Worm (Caenorhabditis elegans) whole organism, mixed stage, embryonic: ENCODE measurements around the gene Y77E11A.7.

Experiments
- M03D4.4 ChIP-seq: sonication (generic microtip); optimal IDR thresholded peaks from 2 replicates; lab custom pipeline; 2017; ENCODE audit warnings: mild to moderate bottlenecking, missing genetic modification characterization, missing compliant biosample characterization
- bed-3 ChIP-seq: fragments of 200-800 bp; sonication (Bioruptor generic); optimal IDR thresholded peaks from 3 replicates; lab custom pipeline; 2018; ENCODE audit warnings: mild to moderate bottlenecking, missing genetic modification characterization, moderate library complexity, missing compliant biosample characterization
- blmp-1 ChIP-seq: fragments of 150-350 bp; optimal IDR thresholded peaks from 2 replicates; lab custom pipeline; 2014; ENCODE audit warnings: missing biosample characterization, missing genetic modification characterization
- ceh-39 ChIP-seq: fragments of 150-350 bp; optimal IDR thresholded peaks from 2 replicates; lab custom pipeline; 2014; ENCODE audit warnings: missing biosample characterization, missing genetic modification characterization
- ceh-43 ChIP-seq: fragments of 200-800 bp; sonication (Bioruptor generic); optimal IDR thresholded peaks from 2 replicates; lab custom pipeline; 2018; ENCODE audit warnings: mild to moderate bottlenecking, missing genetic modification characterization, moderate library complexity, missing compliant biosample characterization
- ceh-83 ChIP-seq: fragments of 200-800 bp; sonication (Bioruptor generic); optimal IDR thresholded peaks from 2 replicates; lab custom pipeline; 2018; ENCODE audit warnings: mild to moderate bottlenecking, missing genetic modification characterization, missing compliant biosample characterization
- ces-1 ChIP-seq: fragments of 150-350 bp; optimal IDR thresholded peaks from 2 replicates; lab custom pipeline; 2014; ENCODE audit warnings: missing biosample characterization, missing genetic modification reagents, missing genetic modification characterization
- cnd-1 ChIP-seq: fragments of 200-800 bp; sonication (Bioruptor generic); optimal IDR thresholded peaks from 2 replicates; lab custom pipeline; 2018; ENCODE audit warnings: mild to moderate bottlenecking, missing genetic modification characterization, missing compliant biosample characterization
- drap-1 ChIP-seq: fragments of 200-800 bp; sonication (Bioruptor generic); optimal IDR thresholded peaks from 3 replicates; lab custom pipeline; 2018; ENCODE audit warnings: mild to moderate bottlenecking, missing genetic modification characterization, missing compliant biosample characterization
- elt-1 ChIP-seq: sonication (generic microtip); optimal IDR thresholded peaks from 2 replicates; lab custom pipeline; 2017; ENCODE audit warnings: missing genetic modification characterization, mild to moderate bottlenecking, missing compliant biosample characterization, antibody characterized with exemption, moderate library complexity, borderline replicate concordance; ENCODE audit not compliant: insufficient read depth
- flh-1 ChIP-seq: fragments of 200-800 bp; sonication (Bioruptor generic); optimal IDR thresholded peaks from 2 replicates; lab custom pipeline; 2018; ENCODE audit warnings: mild to moderate bottlenecking, missing genetic modification characterization, moderate library complexity, missing compliant biosample characterization
- ham-2 ChIP-seq: fragments of 200-800 bp; sonication (Bioruptor generic); optimal IDR thresholded peaks from 2 replicates; lab custom pipeline; 2018; ENCODE audit warnings: mild to moderate bottlenecking, missing genetic modification characterization, missing compliant biosample characterization
- hlh-1 ChIP-seq: fragments of 150-350 bp; optimal IDR thresholded peaks from 2 replicates; lab custom pipeline; 2014; ENCODE audit warnings: missing biosample characterization, missing genetic modification reagents, missing genetic modification characterization
- lin-13 ChIP-seq: fragments of 150-350 bp; optimal IDR thresholded peaks from 2 replicates; lab custom pipeline; 2014; ENCODE audit warnings: missing biosample characterization, missing genetic modification characterization
- lin-32 ChIP-seq: fragments of 200-800 bp; sonication (Bioruptor generic); optimal IDR thresholded peaks from 2 replicates; lab custom pipeline; 2018; ENCODE audit warnings: mild to moderate bottlenecking, missing genetic modification characterization, missing compliant biosample characterization
- lsy-2 ChIP-seq: fragments of 150-350 bp; optimal IDR thresholded peaks from 2 replicates; lab custom pipeline; 2014; ENCODE audit warnings: missing biosample characterization, missing genetic modification characterization
- mab-5 ChIP-seq: fragments of 150-350 bp; optimal IDR thresholded peaks from 2 replicates; lab custom pipeline; 2014; ENCODE audit warnings: missing biosample characterization, missing genetic modification characterization
- mep-1 ChIP-seq: fragments of 150-350 bp; optimal IDR thresholded peaks from 2 replicates; lab custom pipeline; 2017; ENCODE audit warnings: missing biosample characterization, missing genetic modification reagents, missing genetic modification characterization, inconsistent platforms
- mls-2 ChIP-seq: sonication (generic microtip); optimal IDR thresholded peaks from 2 replicates; lab custom pipeline; 2016; ENCODE audit warnings: mild to moderate bottlenecking, missing genetic modification characterization, moderate library complexity, missing compliant biosample characterization
- nhr-12 ChIP-seq: fragments of 150-350 bp; optimal IDR thresholded peaks from 2 replicates; lab custom pipeline; 2014; ENCODE audit warnings: missing biosample characterization, missing genetic modification characterization
- nhr-237 ChIP-seq: fragments of 150-350 bp; optimal IDR thresholded peaks from 2 replicates; lab custom pipeline; 2014; ENCODE audit warnings: missing biosample characterization, missing genetic modification characterization
- nhr-28 ChIP-seq: fragments of 150-350 bp; optimal IDR thresholded peaks from 2 replicates; lab custom pipeline; 2014; ENCODE audit warnings: missing biosample characterization, missing genetic modification characterization
- pha-4 ChIP-seq: fragments of 150-350 bp; optimal IDR thresholded peaks from 2 replicates; lab custom pipeline; 2018; ENCODE audit warnings: missing biosample characterization, missing genetic modification reagents, missing genetic modification characterization
- sem-2 ChIP-seq: fragments of 200-800 bp; sonication (Bioruptor generic); optimal IDR thresholded peaks from 2 replicates; lab custom pipeline; 2018; ENCODE audit warnings: mild to moderate bottlenecking, missing genetic modification characterization, missing compliant biosample characterization
- snpc-4 ChIP-seq: fragments of 150-350 bp; optimal IDR thresholded peaks from 2 replicates; lab custom pipeline; 2014; ENCODE audit warnings: missing biosample characterization, missing genetic modification characterization
- sptf-1 ChIP-seq: sonication (generic microtip); optimal IDR thresholded peaks from 2 replicates; lab custom pipeline; 2017; ENCODE audit warnings: mild to moderate bottlenecking, missing genetic modification characterization, moderate library complexity, missing compliant biosample characterization
- tbx-8 ChIP-seq: fragments of 200-800 bp; sonication (Bioruptor generic); optimal IDR thresholded peaks from 2 replicates; lab custom pipeline; 2018; ENCODE audit warnings: mild to moderate bottlenecking, missing genetic modification characterization, moderate library complexity, missing compliant biosample characterization
- unc-120 ChIP-seq: sonication (generic microtip); optimal IDR thresholded peaks from 2 replicates; lab custom pipeline; 2017; ENCODE audit warnings: missing genetic modification characterization, missing compliant biosample characterization; ENCODE audit not compliant: poor library complexity, severe bottlenecking
- unc-39 ChIP-seq: fragments of 150-350 bp; optimal IDR thresholded peaks from 2 replicates; lab custom pipeline; 2014; ENCODE audit warnings: missing biosample characterization, missing genetic modification characterization
- unc-62 ChIP-seq: fragments of 150-350 bp; optimal IDR thresholded peaks from 2 replicates; lab custom pipeline; 2014; ENCODE audit warnings: missing biosample characterization, missing genetic modification reagents, missing genetic modification characterization
- zip-8 ChIP-seq: fragments of 150-350 bp; optimal IDR thresholded peaks from 2 replicates; lab custom pipeline; 2014; ENCODE audit warnings: missing biosample characterization, missing genetic modification characterization
- ztf-11 ChIP-seq: fragments of 150-350 bp; optimal IDR thresholded peaks from 2 replicates; lab custom pipeline; 2014; ENCODE audit warnings: missing biosample characterization, missing genetic modification characterization

Y77E11A.7 gene

DNA sequence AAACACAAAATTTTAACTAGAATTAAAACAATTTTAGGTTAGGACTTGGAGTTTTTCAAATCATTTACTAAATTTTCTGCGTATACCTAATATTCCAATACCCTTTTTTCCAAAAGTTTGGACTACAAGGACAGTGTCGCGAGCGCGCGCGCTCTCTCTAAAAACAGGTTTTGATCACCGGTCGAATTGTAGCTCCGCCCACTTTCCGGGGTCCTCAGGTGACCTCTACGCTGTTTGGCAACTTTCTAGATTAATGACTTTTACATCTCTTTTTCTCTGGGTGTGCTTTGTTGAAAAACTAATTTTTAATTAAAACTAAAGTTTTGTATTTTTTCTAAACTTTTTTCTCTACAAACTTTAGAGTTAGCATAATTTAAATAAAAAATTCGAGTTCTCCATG is 30.6 kb downstream of the Y77E11A.7 start:
- TF ChIP-seq mab-5 (tag; lab: Kevin White, UChicago) (no peak), flh-1 (GFP tag; lab: Kevin White, UChicago) (no peak), mep-1 (no peak), ceh-83 (GFP tag; lab: Kevin White, UChicago) (no peak), ces-1 (no peak), ztf-11 (tag; lab: Kevin White, UChicago) (no peak), drap-1 (GFP tag; lab: Kevin White, UChicago) (no peak), elt-1 (tag; lab: Kevin White, UChicago) (no peak), nhr-12 (tag; lab: Kevin White, UChicago) (no peak), nhr-28 (no peak), pha-4 (no peak), cnd-1 (tag; lab: Kevin White, UChicago) (no peak), lsy-2 (no peak), zip-8 (no peak), mls-2 (tag; lab: Kevin White, UChicago) (no peak), sptf-1 (tag; lab: Kevin White, UChicago) (no peak)
- TF ChIP-seq, all 35 proteins: peak for 0

DNA sequence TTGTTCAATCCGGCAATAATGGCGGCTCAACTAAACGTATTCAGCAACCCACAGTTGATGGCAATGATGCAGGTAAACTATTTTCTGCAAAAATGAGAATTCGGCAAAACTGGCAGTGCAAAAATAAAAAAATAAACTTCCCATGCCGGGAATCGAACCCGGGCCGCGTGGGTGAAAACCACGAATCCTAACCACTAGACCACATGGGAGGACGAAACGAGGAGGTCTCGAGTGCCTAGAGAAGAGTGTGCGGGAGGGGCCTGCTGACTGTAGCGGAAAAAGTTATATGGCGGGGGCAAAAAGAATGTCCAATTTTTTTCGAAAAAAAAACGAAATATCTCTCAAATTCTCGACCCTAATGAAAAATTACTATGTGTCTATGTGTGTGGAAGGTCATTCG is 31.6 kb downstream of the Y77E11A.7 start:
- TF ChIP-seq blmp-1 (tag; lab: Kevin White, UChicago) (no peak), ces-1 (peak; percentile 7), snpc-4 (no peak), elt-1 (tag; lab: Kevin White, UChicago) (no peak), nhr-12 (tag; lab: Kevin White, UChicago) (no peak), pha-4 (no peak), cnd-1 (tag; lab: Kevin White, UChicago) (peak; percentile 81), drap-1 (GFP tag; lab: Kevin White, UChicago) (peak; percentile 75), flh-1 (GFP tag; lab: Kevin White, UChicago) (peak; percentile 67), ham-2 (GFP tag; lab: Kevin White, UChicago) (peak; percentile 31), lin-32 (GFP tag; lab: Kevin White, UChicago) (peak; percentile 61), unc-39 (tag; lab: Kevin White, UChicago) (no peak), bed-3 (GFP tag; lab: Kevin White, UChicago) (peak; percentile 58), lsy-2 (no peak), sptf-1 (tag; lab: Kevin White, UChicago) (peak; percentile 91), M03D4.4 (peak; percentile 81), ceh-39 (tag; lab: Kevin White, UChicago) (no peak), unc-120 (tag; lab: Kevin White, UChicago) (peak; percentile 54), ceh-83 (GFP tag; lab: Kevin White, UChicago) (peak; percentile 82), nhr-237 (tag; lab: Kevin White, UChicago) (no peak), mep-1 (no peak), lin-13 (tag; lab: Kevin White, UChicago) (peak; percentile 3), unc-62 (GFP tag; lab: Kevin White, UChicago) (no peak), hlh-1 (no peak), mab-5 (tag; lab: Kevin White, UChicago) (no peak), ztf-11 (tag; lab: Kevin White, UChicago) (no peak), ceh-43 (GFP tag; lab: Kevin White, UChicago) (peak; percentile 65), sem-2 (GFP tag; lab: Kevin White, UChicago) (peak; percentile 70), mls-2 (tag; lab: Kevin White, UChicago) (peak; percentile 82)
- TF ChIP-seq, all 35 proteins: peak for 15

DNA sequence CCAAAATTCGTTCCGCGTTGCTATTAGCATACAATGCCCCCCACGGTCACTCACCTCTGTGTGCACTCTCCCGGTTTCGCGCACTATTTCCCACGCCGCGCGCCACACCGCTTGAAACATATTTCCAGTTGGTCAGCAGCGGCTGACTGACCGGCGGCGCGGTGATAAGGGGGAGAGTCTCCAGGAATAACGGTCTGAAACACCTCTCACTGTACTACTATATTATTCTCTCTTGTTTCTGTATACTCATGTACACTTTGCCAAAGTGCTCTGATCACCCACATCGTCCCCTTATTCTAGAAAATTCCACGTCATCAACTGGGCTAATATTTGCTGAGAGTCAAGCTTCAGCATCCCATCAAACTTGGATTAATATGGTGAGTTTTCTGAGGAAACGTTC is 33.7 kb downstream of the Y77E11A.7 start, which contains the start of gene nhr-41:
nhr-41 (plus strand) TSS at position 301 of the 400 bp plus-strand sequence.
- no peak for TF ChIP-seq elt-1 (tag; lab: Kevin White, UChicago)
- TF ChIP-seq sptf-1 (tag; lab: Kevin White, UChicago): peak; percentile 8

DNA sequence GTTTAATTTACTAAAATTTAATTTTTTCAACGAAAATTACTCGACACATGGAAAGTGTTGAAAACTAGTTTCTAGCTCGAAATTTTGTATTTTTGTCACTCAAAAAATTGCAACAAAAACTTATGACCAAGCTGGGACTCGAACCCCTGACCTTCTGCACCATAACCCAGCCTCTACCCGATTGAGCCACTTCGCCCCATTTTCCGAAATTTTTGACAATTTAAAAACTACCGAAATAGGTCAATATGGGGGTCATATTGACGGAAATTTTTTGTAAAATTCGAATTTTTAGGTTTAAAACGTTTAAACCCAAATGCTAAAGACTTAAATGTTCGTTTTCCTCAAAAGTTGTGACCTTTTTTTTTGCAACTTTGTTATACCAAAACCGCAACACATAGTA is 34.1 kb downstream of the Y77E11A.7 start:
- TF ChIP-seq tbx-8 (GFP tag; lab: Kevin White, UChicago): no peak
- no peak for TF ChIP-seq unc-39 (tag; lab: Kevin White, UChicago)
- TF ChIP-seq zip-8: no peak
